Worm (Caenorhabditis elegans) whole organism, L2 larva: ENCODE measurements around the gene F02C9.1.

ENCODE experiments used
- C34F6.9 ChIP-seq: fragments of 150-350 bp; optimal IDR thresholded peaks from 2 replicates; lab custom pipeline; 2014; ENCODE audit warnings: missing biosample characterization, missing genetic modification characterization
- F13H6.1 ChIP-seq: sonication (generic microtip); optimal IDR thresholded peaks from 2 replicates; lab custom pipeline; 2016; ENCODE audit warnings: missing genetic modification characterization, missing compliant biosample characterization
- Y55F3AM.14 ChIP-seq: fragments of 200-800 bp; sonication (Bioruptor generic); optimal IDR thresholded peaks from 2 replicates; lab custom pipeline; 2018; ENCODE audit warnings: mild to moderate bottlenecking, missing genetic modification characterization, missing compliant biosample characterization
- alr-1 ChIP-seq: fragments of 150-350 bp; optimal IDR thresholded peaks from 2 replicates; lab custom pipeline; 2014; ENCODE audit warnings: missing biosample characterization, missing genetic modification characterization
- aly-2 ChIP-seq: fragments of 150-350 bp; optimal IDR thresholded peaks from 2 replicates; lab custom pipeline; 2014; ENCODE audit warnings: missing biosample characterization, missing genetic modification characterization
- ama-1 ChIP-seq: fragments of 150-350 bp; optimal IDR thresholded peaks from 2 replicates; lab custom pipeline; 2018; ENCODE audit warnings: inconsistent platforms
- blmp-1 ChIP-seq: sonication (generic microtip); optimal IDR thresholded peaks from 2 replicates; lab custom pipeline; 2017; ENCODE audit warnings: missing genetic modification characterization, mild to moderate bottlenecking, missing compliant biosample characterization, antibody characterized with exemption, moderate library complexity; ENCODE audit not compliant: insufficient read depth
- ceh-16 ChIP-seq: fragments of 150-350 bp; optimal IDR thresholded peaks from 2 replicates; lab custom pipeline; 2014; ENCODE audit warnings: missing biosample characterization, missing genetic modification characterization
- ceh-82 ChIP-seq: fragments of 150-350 bp; optimal IDR thresholded peaks from 2 replicates; lab custom pipeline; 2014; ENCODE audit warnings: missing biosample characterization, missing genetic modification characterization
- crh-2 ChIP-seq: sonication (generic microtip); optimal IDR thresholded peaks from 2 replicates; lab custom pipeline; 2017; ENCODE audit warnings: missing biosample characterization, missing genetic modification characterization
- dmd-4 ChIP-seq: sonication (generic microtip); optimal IDR thresholded peaks from 2 replicates; lab custom pipeline; 2017; ENCODE audit warnings: missing biosample characterization, missing genetic modification characterization
- fos-1 ChIP-seq: fragments of 150-350 bp; optimal IDR thresholded peaks from 2 replicates; lab custom pipeline; 2014; ENCODE audit warnings: missing biosample characterization, missing genetic modification characterization
- gmeb-1 ChIP-seq: fragments of 150-350 bp; optimal IDR thresholded peaks from 2 replicates; lab custom pipeline; 2014; ENCODE audit warnings: missing biosample characterization, missing genetic modification characterization
- lin-11 ChIP-seq: fragments of 150-350 bp; sonication (generic microtip); optimal IDR thresholded peaks from 2 replicates; lab custom pipeline; 2014; ENCODE audit warnings: missing biosample characterization, missing genetic modification characterization, inconsistent platforms, mixed read lengths
- lin-13 ChIP-seq: fragments of 150-350 bp; optimal IDR thresholded peaks from 2 replicates; lab custom pipeline; 2014; ENCODE audit warnings: missing biosample characterization, missing genetic modification reagents, missing genetic modification characterization
- mab-5 ChIP-seq: fragments of 150-350 bp; optimal IDR thresholded peaks from 2 replicates; lab custom pipeline; 2014; ENCODE audit warnings: missing biosample characterization, missing genetic modification characterization
- mbf-1 ChIP-seq: sonication (generic microtip); optimal IDR thresholded peaks from 2 replicates; lab custom pipeline; 2017; ENCODE audit warnings: missing biosample characterization, missing genetic modification characterization
- mdl-1 ChIP-seq, 2 experiments: fragments of 150-350 bp in 1 of 2; sonication (generic microtip) in 1 of 2; optimal IDR thresholded peaks; 2 replicates each; lab custom pipeline; 2017; ENCODE audit warnings: missing biosample characterization in 2 of 2, missing genetic modification characterization in 2 of 2
- nhr-10 ChIP-seq: sonication (generic microtip); optimal IDR thresholded peaks from 2 replicates; lab custom pipeline; 2017; ENCODE audit warnings: missing biosample characterization, missing genetic modification characterization
- nhr-12 ChIP-seq: fragments of 150-350 bp; optimal IDR thresholded peaks from 2 replicates; lab custom pipeline; 2014; ENCODE audit warnings: missing biosample characterization, missing genetic modification characterization
- nhr-25 ChIP-seq: fragments of 150-350 bp; sonication (generic microtip); optimal IDR thresholded peaks from 3 replicates; lab custom pipeline; 2014; ENCODE audit warnings: missing biosample characterization, missing genetic modification characterization
- nhr-6 ChIP-seq: fragments of 150-350 bp; optimal IDR thresholded peaks from 2 replicates; lab custom pipeline; 2014; ENCODE audit warnings: missing biosample characterization, missing genetic modification characterization
- nhr-77 ChIP-seq: fragments of 150-350 bp; optimal IDR thresholded peaks from 2 replicates; lab custom pipeline; 2014; ENCODE audit warnings: missing biosample characterization, missing genetic modification characterization
- peb-1 ChIP-seq: fragments of 150-350 bp; optimal IDR thresholded peaks from 2 replicates; lab custom pipeline; 2014; ENCODE audit warnings: missing biosample characterization, missing genetic modification characterization
- sem-4 ChIP-seq: fragments of 150-350 bp; optimal IDR thresholded peaks from 2 replicates; lab custom pipeline; 2014; ENCODE audit warnings: missing biosample characterization, missing genetic modification reagents, missing genetic modification characterization
- sma-3 ChIP-seq: sonication (generic microtip); optimal IDR thresholded peaks from 2 replicates; lab custom pipeline; 2016; ENCODE audit warnings: missing genetic modification reagents, missing genetic modification characterization, missing compliant biosample characterization
- sma-9 ChIP-seq, 2 experiments: fragments of 150-350 bp in 1 of 2; sonication (generic microtip) in 1 of 2; optimal IDR thresholded peaks; 2 replicates each; lab custom pipeline; 2014 to 2016; ENCODE audit warnings: missing genetic modification characterization in 2 of 2, mild to moderate bottlenecking in 1 of 2, missing biosample characterization in 1 of 2, missing compliant biosample characterization in 1 of 2, missing genetic modification reagents in 1 of 2, moderate library complexity in 1 of 2
- snpc-4 ChIP-seq: fragments of 150-350 bp; optimal IDR thresholded peaks from 2 replicates; lab custom pipeline; 2014; ENCODE audit warnings: missing biosample characterization, missing genetic modification characterization
- unc-39 ChIP-seq: fragments of 150-350 bp; optimal IDR thresholded peaks from 2 replicates; lab custom pipeline; 2014; ENCODE audit warnings: missing biosample characterization, missing genetic modification characterization
- unc-55 ChIP-seq: fragments of 150-350 bp; sonication (generic microtip); optimal IDR thresholded peaks from 3 replicates; lab custom pipeline; 2014; ENCODE audit warnings: missing biosample characterization, missing genetic modification reagents, missing genetic modification characterization
- unc-62 ChIP-seq: fragments of 150-350 bp; optimal IDR thresholded peaks from 2 replicates; lab custom pipeline; 2014; ENCODE audit warnings: missing biosample characterization, missing genetic modification reagents, missing genetic modification characterization
- zag-1 ChIP-seq: fragments of 150-350 bp; optimal IDR thresholded peaks from 2 replicates; lab custom pipeline; 2014; ENCODE audit warnings: missing biosample characterization, missing genetic modification characterization
- ztf-1 ChIP-seq: fragments of 200-800 bp; sonication (Bioruptor generic); conservative IDR thresholded peaks from 2 replicates; pipeline ENCODE4 v1.3.6; 2022; ENCODE audit warnings: missing genetic modification characterization, missing compliant biosample characterization
- ztf-4 ChIP-seq: fragments of 150-350 bp; optimal IDR thresholded peaks from 2 replicates; lab custom pipeline; 2014; ENCODE audit warnings: missing biosample characterization, missing genetic modification characterization

Gene F02C9.1

ce11 chrV:3151862-3152261 lies 13.4 kb downstream of the F02C9.1 start, which contains the start of gene srab-6:
Gene srab-6 (minus strand): TSS chrV:3151962.
- TF ChIP-seq C34F6.9 (tag; lab: Kevin White, UChicago) (no peak), gmeb-1 (tag; lab: Kevin White, UChicago) (no peak), ztf-1 (no peak), snpc-4 (tag; lab: Kevin White, UChicago) (no peak), peb-1 (tag; lab: Kevin White, UChicago) (no peak), fos-1 (tag; lab: Kevin White, UChicago) (no peak), lin-13 (no peak), ceh-82 (tag; lab: Kevin White, UChicago) (no peak), mab-5 (tag; lab: Kevin White, UChicago) (no peak), sma-9 (GFP tag; optimal IDR thresholded peaks at IDR 0.05; lab: Kevin White, UChicago) (no peak), sma-9 (tag; optimal IDR thresholded peaks at IDR 0.05; lab: Kevin White, UChicago) (no peak), sma-3 (GFP tag; lab: Kevin White, UChicago) (no peak), ama-1 (no peak), ztf-4 (tag; lab: Kevin White, UChicago) (no peak), mbf-1 (tag; lab: Kevin White, UChicago) (no peak), lin-11 (tag; lab: Kevin White, UChicago) (no peak), Y55F3AM.14 (GFP tag; lab: Kevin White, UChicago) (no peak), nhr-10 (tag; lab: Kevin White, UChicago) (no peak)

ce11 chrV:3155072-3155471 lies 16.6 kb downstream of the F02C9.1 start, which contains the start of gene srab-7:
Gene srab-7 (minus strand): TSS chrV:3155172.
- TF ChIP-seq nhr-6 (tag; lab: Kevin White, UChicago): no peak
- no peak for TF ChIP-seq mdl-1 (tag; optimal IDR thresholded peaks at IDR 0.05; lab: Kevin White, UChicago)
- no peak for TF ChIP-seq mbf-1 (tag; lab: Kevin White, UChicago)
- no peak for TF ChIP-seq blmp-1
- no peak for TF ChIP-seq nhr-25
- no peak for TF ChIP-seq unc-55 (GFP tag; lab: Kevin White, UChicago)

ce11 chrV:3156786-3157185 lies 18.3 kb downstream of the F02C9.1 start, which contains the start of gene exh-1:
Gene exh-1 (plus strand): TSS chrV:3157086.
- TF ChIP-seq fos-1 (tag; lab: Kevin White, UChicago) (no peak), nhr-12 (tag; lab: Kevin White, UChicago) (no peak), alr-1 (no peak), unc-55 (GFP tag; lab: Kevin White, UChicago) (no peak)
- TF ChIP-seq, all 48 proteins: peak for 0

DNA sequence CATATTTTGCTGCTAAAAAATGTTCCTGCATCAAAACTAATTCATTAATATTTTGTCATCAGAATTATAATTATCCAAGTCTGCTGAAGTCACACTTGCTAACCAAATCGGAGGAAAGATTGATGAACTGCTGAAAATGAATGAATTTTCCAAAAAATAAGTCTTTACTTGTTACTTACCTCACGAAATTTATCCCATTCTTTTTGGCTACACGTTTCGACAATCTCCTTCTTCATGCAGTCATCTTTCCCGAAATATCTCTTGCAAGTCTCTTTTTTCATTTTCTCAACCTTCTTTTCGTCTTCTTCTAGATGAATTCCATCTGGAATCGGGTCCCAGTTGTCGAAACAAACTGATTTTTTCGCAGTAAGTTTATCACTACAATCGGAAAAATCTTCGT lies 19.9 kb downstream of the F02C9.1 start:
- no peak for TF ChIP-seq dmd-4 (tag; lab: Kevin White, UChicago)
- TF ChIP-seq unc-39 (tag; lab: Kevin White, UChicago): no peak
- no peak for TF ChIP-seq crh-2
- TF ChIP-seq sem-4: no peak
- no peak for TF ChIP-seq Y55F3AM.14 (GFP tag; lab: Kevin White, UChicago)
- no peak for TF ChIP-seq ceh-16 (tag; lab: Kevin White, UChicago)
- no peak for TF ChIP-seq snpc-4 (tag; lab: Kevin White, UChicago)
- no peak for TF ChIP-seq F13H6.1

- TF ChIP-seq alr-1 (no peak), unc-62 (GFP tag; lab: Kevin White, UChicago) (no peak), sma-3 (GFP tag; lab: Kevin White, UChicago) (no peak)
Observed at ce11 chrV:3159252-3159651, 20.7 kb downstream of the F02C9.1 start, which contains the start of gene C36C5.12. Gene C36C5.12 (minus strand): TSS chrV:3159352.

- no peak for TF ChIP-seq crh-2
- TF ChIP-seq zag-1: no peak
- no peak for TF ChIP-seq nhr-77
- TF ChIP-seq aly-2 (tag; lab: Kevin White, UChicago): no peak
- TF ChIP-seq unc-39 (tag; lab: Kevin White, UChicago): no peak
- TF ChIP-seq ceh-82 (tag; lab: Kevin White, UChicago): no peak
- no peak for TF ChIP-seq alr-1
- no peak for TF ChIP-seq mdl-1 (tag; optimal IDR thresholded peaks at IDR 0.05; lab: Kevin White, UChicago)
- TF ChIP-seq unc-62 (GFP tag; lab: Kevin White, UChicago): no peak
- no peak for TF ChIP-seq sma-9 (GFP tag; optimal IDR thresholded peaks at IDR 0.05; lab: Kevin White, UChicago)
- no peak for TF ChIP-seq sma-9 (tag; optimal IDR thresholded peaks at IDR 0.05; lab: Kevin White, UChicago)
Observed at ce11 chrV:3162299-3162698, 23.8 kb downstream of the F02C9.1 start.
